Fruit fly (Drosophila melanogaster) whole organism, embryonic: ENCODE results near the gene CG14174.

Experiments used
- B-H2 ChIP-seq: fragments of 200-800 bp; sonication (Bioruptor generic); optimal IDR thresholded peaks from 2 replicates; lab custom pipeline; 2018; ENCODE audit warnings: missing biosample characterization, mild to moderate bottlenecking, missing genetic modification characterization
- CG1024 ChIP-seq: fragments of 200-800 bp; sonication (Bioruptor generic); IDR thresholded peaks from 2 replicates; pipeline ENCODE4 v1.3.6; 2022; ENCODE audit warnings: missing biosample characterization, missing genetic modification characterization
- CG10267 ChIP-seq: fragments of 200-800 bp; sonication (Bioruptor generic); optimal IDR thresholded peaks from 2 replicates; lab custom pipeline; 2018; ENCODE audit warnings: missing biosample characterization, mild to moderate bottlenecking, missing genetic modification characterization, moderate library complexity
- CG14667 ChIP-seq: fragments of 200-800 bp; sonication (Bioruptor generic); IDR thresholded peaks from 2 replicates; pipeline ENCODE4 v1.3.6; 2022; ENCODE audit warnings: missing biosample characterization, missing genetic modification characterization
- CG14710 ChIP-seq: fragments of 200-800 bp; sonication (Bioruptor generic); optimal IDR thresholded peaks from 3 replicates; lab custom pipeline; 2019; ENCODE audit warnings: missing biosample characterization, mild to moderate bottlenecking, missing genetic modification characterization, moderate library complexity
- CG17361 ChIP-seq: fragments of 200-800 bp; sonication (Bioruptor generic); IDR thresholded peaks from 3 replicates; pipeline ENCODE4 v1.3.6; 2022; ENCODE audit warnings: missing biosample characterization, missing genetic modification characterization
- CG17829 ChIP-seq: fragments of 200-800 bp; optimal IDR thresholded peaks from 2 replicates; lab custom pipeline; 2019; ENCODE audit warnings: missing biosample characterization, mild to moderate bottlenecking, missing genetic modification characterization, moderate library complexity
- CG17912 ChIP-seq: fragments of 200-800 bp; sonication (Bioruptor generic); optimal IDR thresholded peaks from 2 replicates; lab custom pipeline; 2018; ENCODE audit warnings: missing biosample characterization, mild to moderate bottlenecking, missing genetic modification characterization
- CG18262 ChIP-seq: fragments of 200-800 bp; optimal IDR thresholded peaks from 3 replicates; lab custom pipeline; 2019; ENCODE audit warnings: missing biosample characterization, mild to moderate bottlenecking, missing genetic modification characterization, moderate library complexity
- CG18476 ChIP-seq: fragments of 200-800 bp; sonication (Bioruptor generic); optimal IDR thresholded peaks from 2 replicates; lab custom pipeline; 2016; ENCODE audit warnings: missing biosample characterization, mild to moderate bottlenecking, missing genetic modification characterization
- CG2116 ChIP-seq: fragments of 200-800 bp; sonication (Bioruptor generic); optimal IDR thresholded peaks from 3 replicates; lab custom pipeline; 2018; ENCODE audit warnings: missing biosample characterization, mild to moderate bottlenecking, missing genetic modification characterization
- CG2875 ChIP-seq: fragments of 200-800 bp; sonication (Bioruptor generic); optimal IDR thresholded peaks from 2 replicates; lab custom pipeline; 2017; ENCODE audit warnings: missing biosample characterization, mild to moderate bottlenecking, missing genetic modification characterization, missing genetic modification reagents
- CG31441 ChIP-seq: fragments of 200-800 bp; sonication (Bioruptor generic); IDR thresholded peaks from 2 replicates; pipeline ENCODE4 v1.3.6; 2022; ENCODE audit warnings: missing biosample characterization, missing genetic modification characterization
- CG32532 ChIP-seq: fragments of 200-800 bp; sonication (Bioruptor generic); IDR thresholded peaks from 2 replicates; pipeline ENCODE4 v1.3.6; 2022; ENCODE audit warnings: missing biosample characterization, missing genetic modification characterization
- CG34422 ChIP-seq: fragments of 200-800 bp; sonication (Bioruptor generic); IDR thresholded peaks from 3 replicates; pipeline ENCODE4 v1.3.6; 2022; ENCODE audit warnings: missing biosample characterization, missing genetic modification characterization
- CG3847 ChIP-seq: fragments of 200-800 bp; sonication (Bioruptor generic); IDR thresholded peaks from 2 replicates; pipeline ENCODE4 v1.3.6; 2022; ENCODE audit warnings: missing biosample characterization, missing genetic modification characterization
- CG3995 ChIP-seq: fragments of 200-800 bp; sonication (Bioruptor generic); optimal IDR thresholded peaks from 3 replicates; lab custom pipeline; 2016; ENCODE audit warnings: missing biosample characterization, missing genetic modification characterization
- CG42726 ChIP-seq: fragments of 200-800 bp; sonication (Bioruptor generic); IDR thresholded peaks from 2 replicates; pipeline ENCODE4 v1.3.6; 2022; ENCODE audit warnings: missing biosample characterization, missing genetic modification characterization; ENCODE audit not compliant: partially characterized antibody
- CG4424 ChIP-seq: fragments of 200-800 bp; sonication (Bioruptor generic); optimal IDR thresholded peaks from 3 replicates; lab custom pipeline; 2016; ENCODE audit warnings: missing biosample characterization, missing genetic modification characterization
- CG5245 ChIP-seq: fragments of 200-800 bp; sonication (Bioruptor generic); optimal IDR thresholded peaks from 3 replicates; lab custom pipeline; 2016; ENCODE audit warnings: missing biosample characterization, missing genetic modification characterization
- CG7786 ChIP-seq: fragments of 200-800 bp; sonication (Bioruptor generic); optimal IDR thresholded peaks from 2 replicates; lab custom pipeline; 2016; ENCODE audit warnings: missing biosample characterization, missing genetic modification characterization
- CG9727 ChIP-seq: fragments of 200-800 bp; sonication (Bioruptor generic); optimal IDR thresholded peaks from 3 replicates; lab custom pipeline; 2017; ENCODE audit warnings: missing biosample characterization, mild to moderate bottlenecking, missing genetic modification characterization
- CG9797 ChIP-seq: fragments of 200-800 bp; sonication (Bioruptor generic); optimal IDR thresholded peaks from 3 replicates; lab custom pipeline; 2018; ENCODE audit warnings: missing biosample characterization, mild to moderate bottlenecking, missing genetic modification characterization
- CG9932 ChIP-seq: fragments of 200-800 bp; sonication (Bioruptor generic); IDR thresholded peaks from 2 replicates; pipeline ENCODE4 v1.3.6; 2022; ENCODE audit warnings: missing biosample characterization, missing genetic modification characterization
- CTCF ChIP-seq: fragments of 200-800 bp; sonication (Bioruptor generic); optimal IDR thresholded peaks from 2 replicates; lab custom pipeline; 2017; ENCODE audit warnings: missing biosample characterization, mild to moderate bottlenecking, missing genetic modification characterization, moderate library complexity
- Dek ChIP-seq: fragments of 200-800 bp; sonication (Bioruptor generic); optimal IDR thresholded peaks from 3 replicates; lab custom pipeline; 2019; ENCODE audit warnings: missing biosample characterization, mild to moderate bottlenecking, missing genetic modification characterization, moderate library complexity
- Dp ChIP-seq: fragments of 200-800 bp; sonication (Bioruptor generic); optimal IDR thresholded peaks from 2 replicates; lab custom pipeline; 2018; ENCODE audit warnings: missing biosample characterization, mild to moderate bottlenecking, missing genetic modification characterization, moderate library complexity
- E2f2 ChIP-seq: fragments of 200-800 bp; sonication (Bioruptor generic); IDR thresholded peaks from 2 replicates; pipeline ENCODE4 v1.3.6; 2022; ENCODE audit warnings: missing biosample characterization, missing genetic modification characterization
- Ets97D ChIP-seq: fragments of 200-800 bp; sonication (Bioruptor generic); optimal IDR thresholded peaks from 3 replicates; lab custom pipeline; 2016; ENCODE audit warnings: missing biosample characterization, missing genetic modification characterization
- Fer3 ChIP-seq: fragments of 200-800 bp; sonication (Bioruptor generic); optimal IDR thresholded peaks from 2 replicates; lab custom pipeline; 2018; ENCODE audit warnings: missing biosample characterization, mild to moderate bottlenecking, missing genetic modification characterization, moderate library complexity
- HLHmδ ChIP-seq: fragments of 200-800 bp; sonication (Bioruptor generic); optimal IDR thresholded peaks from 2 replicates; lab custom pipeline; 2018; ENCODE audit warnings: missing biosample characterization, mild to moderate bottlenecking, missing genetic modification characterization, moderate library complexity
- Opbp ChIP-seq: fragments of 200-800 bp; sonication (Bioruptor generic); IDR thresholded peaks from 3 replicates; pipeline ENCODE4 v1.3.6; 2022; ENCODE audit warnings: missing biosample characterization, missing genetic modification characterization; ENCODE audit not compliant: partially characterized antibody
- Stat92E ChIP-seq, 3 experiments: fragments of >200 bp in 2 of 3; fragments of 200-800 bp in 1 of 3; sonication (Bioruptor generic) in 1 of 3; optimal IDR thresholded peaks; 2 replicates each; lab custom pipeline; 2017 to 2019; ENCODE audit warnings: missing biosample characterization in 3 of 3, missing genetic modification characterization in 3 of 3, mild to moderate bottlenecking in 1 of 3, moderate library complexity in 1 of 3
- YL-1 ChIP-seq: fragments of 200-800 bp; sonication (Bioruptor generic); optimal IDR thresholded peaks from 3 replicates; lab custom pipeline; 2017; ENCODE audit warnings: missing biosample characterization, mild to moderate bottlenecking, missing genetic modification characterization
- al ChIP-seq: fragments of 200-800 bp; sonication (Bioruptor generic); IDR thresholded peaks from 2 replicates; pipeline ENCODE4 v1.3.6; 2022; ENCODE audit warnings: missing biosample characterization, missing genetic modification characterization
- bsh ChIP-seq, 2 experiments: fragments of 200-800 bp; sonication (Bioruptor generic); optimal IDR thresholded peaks; 2 replicates each; lab custom pipeline; 2017 to 2018; ENCODE audit warnings: mild to moderate bottlenecking in 2 of 2, missing biosample characterization in 2 of 2, missing genetic modification characterization in 2 of 2, moderate library complexity in 1 of 2
- caup ChIP-seq: fragments of 200-800 bp; sonication (Bioruptor generic); optimal IDR thresholded peaks from 3 replicates; lab custom pipeline; 2017; ENCODE audit warnings: missing biosample characterization, mild to moderate bottlenecking, missing genetic modification characterization, moderate library complexity; ENCODE audit not compliant: severe bottlenecking
- chn ChIP-seq: fragments of 200-800 bp; sonication (Bioruptor generic); optimal IDR thresholded peaks from 2 replicates; lab custom pipeline; 2016; ENCODE audit warnings: missing biosample characterization, missing genetic modification characterization
- crc ChIP-seq: fragments of 200-800 bp; sonication (Bioruptor generic); optimal IDR thresholded peaks from 2 replicates; lab custom pipeline; 2016; ENCODE audit warnings: missing biosample characterization, missing genetic modification characterization
- lola ChIP-seq, 3 experiments: fragments of >200 bp in 2 of 3; fragments of 200-800 bp in 1 of 3; sonication (Bioruptor generic) in 1 of 3; optimal IDR thresholded peaks; 2 replicates each; lab custom pipeline; 2017 to 2019; ENCODE audit warnings: missing biosample characterization in 3 of 3, missing genetic modification characterization in 3 of 3, mild to moderate bottlenecking in 1 of 3, moderate library complexity in 1 of 3
- pan ChIP-seq, 4 experiments: fragments of >200 bp in 3 of 4; fragments of 200-800 bp in 1 of 4; sonication (Bioruptor generic) in 1 of 4; optimal IDR thresholded peaks in 3 of 4; IDR thresholded peaks in 1 of 4; 2 replicates each; pipeline versions ENCODE4 v1.3.6 to Lab custom; 2017 to 2022; ENCODE audit warnings: missing biosample characterization in 2 of 4, missing genetic modification characterization in 2 of 4, mixed read lengths in 1 of 4
- pho ChIP-seq: fragments of 200-800 bp; sonication (Bioruptor generic); optimal IDR thresholded peaks from 2 replicates; lab custom pipeline; 2016; ENCODE audit warnings: missing biosample characterization, missing genetic modification characterization
- slbo ChIP-seq: fragments of 200-800 bp; sonication (Bioruptor generic); IDR thresholded peaks from 2 replicates; pipeline ENCODE4 v1.3.6; 2022; ENCODE audit warnings: missing biosample characterization, missing genetic modification characterization
- sob ChIP-seq: fragments of 200-800 bp; sonication (Bioruptor generic); IDR thresholded peaks from 2 replicates; pipeline ENCODE4 v1.3.6; 2022; ENCODE audit warnings: missing biosample characterization, missing genetic modification characterization
- stwl ChIP-seq: fragments of 200-800 bp; sonication (Bioruptor generic); optimal IDR thresholded peaks from 3 replicates; lab custom pipeline; 2018; ENCODE audit warnings: missing biosample characterization, mild to moderate bottlenecking, missing genetic modification characterization, moderate library complexity
- sug ChIP-seq: fragments of 200-800 bp; optimal IDR thresholded peaks from 2 replicates; lab custom pipeline; 2019; ENCODE audit warnings: missing biosample characterization, mild to moderate bottlenecking, missing genetic modification characterization, moderate library complexity
- tx ChIP-seq: fragments of 200-800 bp; sonication (Bioruptor generic); optimal IDR thresholded peaks from 2 replicates; lab custom pipeline; 2016; ENCODE audit warnings: missing biosample characterization, missing genetic modification characterization
- zfh2 ChIP-seq: fragments of 200-800 bp; sonication (Bioruptor generic); optimal IDR thresholded peaks from 2 replicates; lab custom pipeline; 2016; ENCODE audit warnings: missing biosample characterization, missing genetic modification characterization

CG14174 gene

DNA sequence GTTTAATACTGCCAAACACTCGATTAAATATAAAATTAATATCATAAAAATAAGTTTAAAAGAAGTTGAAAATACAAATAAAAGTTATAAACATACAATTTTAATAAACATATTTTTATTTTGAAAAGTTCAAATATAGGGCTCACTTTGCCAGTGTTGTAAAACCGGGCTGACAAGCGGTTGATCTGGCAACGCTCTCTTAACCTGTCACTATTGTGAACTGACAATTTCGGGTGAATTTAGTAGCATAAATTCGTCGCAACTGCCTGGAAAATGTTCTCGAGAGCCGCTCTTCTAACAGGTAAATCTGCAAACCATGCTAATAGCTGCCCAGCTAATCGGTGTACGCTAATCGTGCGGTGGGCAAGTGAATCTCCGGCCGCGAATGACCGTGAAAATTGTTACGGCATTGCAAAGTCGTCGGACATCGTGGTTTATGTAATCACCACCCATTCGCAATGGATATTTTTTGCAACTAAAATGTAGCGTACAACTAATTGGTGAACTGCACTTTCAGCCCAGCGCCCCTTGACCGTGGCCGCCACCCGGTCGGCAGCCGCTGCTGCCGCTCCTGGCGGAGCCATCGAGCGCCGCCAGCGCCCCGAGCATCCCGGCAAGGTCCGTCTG, 10.8 kb downstream of the CG14174 start, which contains the start of gene ATPsynB (continued):
- peak; percentile 10 for TF ChIP-seq pho
- peak; percentile 93 for TF ChIP-seq stwl (tag; lab: Kevin White, UChicago)
- peak; percentile 39 for TF ChIP-seq CG17829 (tag; lab: Kevin White, UChicago)
- TF ChIP-seq CG18262 (tag; lab: Kevin White, UChicago), result no peak
- peak; percentile 41 for TF ChIP-seq zfh2 (GFP tag; lab: Kevin White, UChicago)
- TF ChIP-seq Dek (tag; lab: Kevin White, UChicago), result peak; percentile 1
- no peak for TF ChIP-seq CG2875 (GFP tag; lab: Kevin White, UChicago)
- TF ChIP-seq lola (GFP tag; optimal IDR thresholded peaks at IDR 0.05; lab: Kevin White, UChicago), result no peak
- TF ChIP-seq tx (GFP tag; lab: Kevin White, UChicago), result no peak
- no peak for TF ChIP-seq CG32532
- TF ChIP-seq CG3995 (GFP tag; lab: Kevin White, UChicago), result peak; percentile 38
- TF ChIP-seq caup, result peak; percentile 35
- peak; percentile 95 for TF ChIP-seq Dp (GFP tag; lab: Kevin White, UChicago)
- peak; percentile 61 for TF ChIP-seq sug (tag; lab: Kevin White, UChicago)
- peak; percentile 46 for TF ChIP-seq CTCF (GFP tag; lab: Kevin White, UChicago)
- peak; percentile 59; the same call in 1 of the 2 replicates for TF ChIP-seq sob (GFP tag; lab: Robert Waterston, UW)
- no peak for TF ChIP-seq CG31441
- 0 out of 2 replicates have a peak, but pooled peaks have one; percentile 9 for TF ChIP-seq CG1024 (GFP tag; lab: Robert Waterston, UW)
- TF ChIP-seq CG9727 (GFP tag; lab: Kevin White, UChicago), result no peak
- peak; percentile 18 for TF ChIP-seq Fer3 (tag; lab: Kevin White, UChicago)
- TF ChIP-seq slbo (GFP tag; lab: Robert Waterston, UW), result peak; percentile 49; the same call in 1 of the 2 replicates
- TF ChIP-seq E2f2, result peak; percentile 98
- peak; percentile 39 for TF ChIP-seq CG9797 (GFP tag; lab: Kevin White, UChicago)
- TF ChIP-seq CG5245 (GFP tag; lab: Kevin White, UChicago), result no peak
- peak; percentile 97 for TF ChIP-seq YL-1 (GFP tag; lab: Kevin White, UChicago)
- TF ChIP-seq CG42726, result peak; percentile 58
- TF ChIP-seq HLHmδ (GFP tag; lab: Kevin White, UChicago), result peak; percentile 27
- peak; percentile 54 for TF ChIP-seq CG4424 (GFP tag; lab: Kevin White, UChicago)
- peak; percentile 98 for TF ChIP-seq CG10267 (tag; lab: Kevin White, UChicago)
- no peak for TF ChIP-seq CG18476
- TF ChIP-seq CG3847, result peak; percentile 87
- peak; percentile 31; the same call in 1 of the 3 replicates for TF ChIP-seq CG17361 (GFP tag; lab: Robert Waterston, UW)
- peak; percentile 55 for TF ChIP-seq CG9932 (GFP tag; lab: Robert Waterston, UW)
- no peak for TF ChIP-seq CG14667 (GFP tag; lab: Robert Waterston, UW)
- peak; percentile 81 for TF ChIP-seq B-H2
- TF ChIP-seq CG2116 (GFP tag; lab: Kevin White, UChicago), result peak; percentile 35
- no peak for TF ChIP-seq bsh (GFP tag; optimal IDR thresholded peaks at IDR 0.05; lab: Kevin White, UChicago)
- TF ChIP-seq CG17912, result peak; percentile 53
- TF ChIP-seq Stat92E (GFP tag; optimal IDR thresholded peaks at IDR 0.05; lab: Kevin White, UChicago), result peak in 1 of 3 experiments; percentile 60
- no peak for TF ChIP-seq pan (optimal IDR thresholded peaks at IDR 0.05; lab: Kevin White, UChicago)
- peak in 1 of 2 experiments; percentile 39 for TF ChIP-seq pan (GFP tag; optimal IDR thresholded peaks at IDR 0.05 in 1 of 2, IDR thresholded peaks at IDR 0.05 in 1 of 2)
- peak; percentile 59 for TF ChIP-seq CG14710 (tag; lab: Kevin White, UChicago)
- TF ChIP-seq Ets97D (GFP tag; lab: Kevin White, UChicago), result peak; percentile 65
- peak; percentile 5 for TF ChIP-seq chn (GFP tag; lab: Kevin White, UChicago)
- peak; percentile 51; the same call in 1 of the 3 replicates for TF ChIP-seq CG34422 (GFP tag; lab: Robert Waterston, UW)
- peak; percentile 42; the same call in 1 of the 3 replicates for TF ChIP-seq Opbp (GFP tag; lab: Robert Waterston, UW)
- no peak for TF ChIP-seq CG7786
- TF ChIP-seq al (GFP tag; lab: Robert Waterston, UW), result peak; percentile 16; the same call in 1 of the 2 replicates
- no peak for TF ChIP-seq crc
